Worm (Caenorhabditis elegans): Measurements from ENCODE around the gene F08D12.7.

Gene F08D12.7

DNA sequence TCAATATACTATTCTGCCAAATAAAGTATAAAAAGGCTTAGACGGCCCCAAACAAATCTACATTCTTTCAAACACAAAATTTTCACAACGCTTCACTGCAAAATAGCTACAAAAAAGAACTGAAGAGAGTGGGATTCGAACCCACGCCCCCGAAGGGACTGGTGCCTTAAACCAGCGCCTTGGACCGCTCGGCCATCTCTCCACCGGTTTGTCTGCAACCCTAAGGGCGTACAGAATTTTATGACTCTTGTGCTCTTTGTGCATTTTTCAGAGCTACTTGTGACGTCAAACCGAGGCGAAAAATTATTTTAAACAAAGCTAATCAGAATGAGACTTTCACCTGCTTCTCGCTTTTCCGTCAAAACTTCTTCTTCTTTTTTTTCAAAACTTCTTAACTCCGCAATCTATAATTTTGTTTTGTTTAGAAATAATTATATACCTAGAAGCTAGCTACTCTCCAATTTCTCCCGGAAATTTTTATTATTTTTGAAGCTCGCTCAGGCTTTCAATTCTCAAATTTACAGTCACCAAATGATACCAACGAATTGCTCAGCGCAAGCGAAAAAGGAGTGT lies 32.7 kb downstream of the F08D12.7 start, which contains the start of gene T05A8.8:
Gene T05A8.8 (plus strand): TSS at position 523 of the 573 bp plus-strand sequence.
- 0 out of 2 replicates have a peak, but pooled peaks have one; percentile 35 for TF ChIP-seq vab-7 (GFP tag; IDR thresholded peaks at IDR 0.05)
- TF ChIP-seq mdl-1 (tag; optimal IDR thresholded peaks at IDR 0.05), result no peak
- TF ChIP-seq madf-9 (GFP tag; conservative IDR thresholded peaks at IDR 0.05), result 0 out of 2 replicates have a peak, but pooled peaks have one; percentile 15
- peak in 1 of 2 experiments; percentile 51 for TF ChIP-seq unc-62 (GFP tag; optimal IDR thresholded peaks at IDR 0.05 in 1 of 2)
- TF ChIP-seq unc-62 (tag; optimal IDR thresholded peaks at IDR 0.05), result no peak
- 0 out of 4 replicates have a peak, but pooled peaks have one; percentile 27 to 41 for TF ChIP-seq madf-5 (GFP tag; IDR thresholded peaks at IDR 0.05)
- peak; percentile 67 for TF ChIP-seq egl-43 (GFP tag; IDR thresholded peaks at IDR 0.05)
- TF ChIP-seq dmd-8 (GFP tag; IDR thresholded peaks at IDR 0.05), result 0 out of 2 replicates have a peak, but pooled peaks have one; percentile 5
- TF ChIP-seq D1046.2 (GFP tag; IDR thresholded peaks at IDR 0.05), result 0 out of 2 replicates have a peak, but pooled peaks have one; percentile 36
- TF ChIP-seq arid-1 (GFP tag; conservative IDR thresholded peaks at IDR 0.05), result no peak
- TF ChIP-seq Y75B8A.6 (GFP tag; IDR thresholded peaks at IDR 0.05), result 0 out of 2 replicates have a peak, but pooled peaks have one; percentile 34
- no peak for TF ChIP-seq snpc-4 (tag; optimal IDR thresholded peaks at IDR 0.05)
- TF ChIP-seq pha-4 (GFP tag; IDR thresholded peaks at IDR 0.05), result no peak
- no peak for TF ChIP-seq pha-4 (tag; optimal IDR thresholded peaks at IDR 0.05)
- no peak for TF ChIP-seq set-16 (GFP tag; IDR thresholded peaks at IDR 0.05)
- no peak for TF ChIP-seq nhr-28 (tag; optimal IDR thresholded peaks at IDR 0.05)
- TF ChIP-seq F26F4.8 (GFP tag; conservative IDR thresholded peaks at IDR 0.05), result peak; percentile 70; the same call in 1 of the 2 replicates
- no peak for TF ChIP-seq Y5F2A.4 (GFP tag; optimal IDR thresholded peaks at IDR 0.05)
- TF ChIP-seq lim-7 (GFP tag; IDR thresholded peaks at IDR 0.05), result 0 out of 2 replicates have a peak, but pooled peaks have one; percentile 48

ce11 chrII:2735644-2736043 lies 33.3 kb downstream of the F08D12.7 start:
- TF ChIP-seq D1046.2 (GFP tag; IDR thresholded peaks at IDR 0.05) (0 out of 2 replicates have a peak, but pooled peaks have one; percentile 19), tag-97 (GFP tag; IDR thresholded peaks at IDR 0.05) (no peak), lin-15B (tag; optimal IDR thresholded peaks at IDR 0.05) (no peak), snpc-1.2 (GFP tag; IDR thresholded peaks at IDR 0.05) (peak; percentile 65), F44E2.7 (GFP tag; IDR thresholded peaks at IDR 0.05) (0 out of 2 replicates have a peak, but pooled peaks have one; percentile 71), aha-1 (tag) (peak; percentile 80), daf-16 (GFP tag; optimal IDR thresholded peaks at IDR 0.05) (no peak), daf-16 (tag; optimal IDR thresholded peaks at IDR 0.05) (peak; percentile 13), tra-1 (GFP tag; IDR thresholded peaks at IDR 0.05) (0 out of 2 replicates have a peak, but pooled peaks have one; percentile 44), nhr-41 (GFP tag; IDR thresholded peaks at IDR 0.05) (0 out of 2 replicates have a peak, but pooled peaks have one; percentile 31), F26F4.8 (GFP tag; conservative IDR thresholded peaks at IDR 0.05) (peak; percentile 64; the same call in 1 of the 2 replicates), mxl-3 (GFP tag; optimal IDR thresholded peaks at IDR 0.05) (no peak), vab-7 (GFP tag; IDR thresholded peaks at IDR 0.05) (peak; percentile 45; the same call in 1 of the 2 replicates), dmd-9 (GFP tag; IDR thresholded peaks at IDR 0.05) (peak; percentile 44; the same call in 1 of the 2 replicates), ceh-20 (GFP tag; IDR thresholded peaks at IDR 0.05) (peak; percentile 11; the same call in 1 of the 2 replicates), ceh-82 (tag; optimal IDR thresholded peaks at IDR 0.05) (no peak), lim-7 (GFP tag; IDR thresholded peaks at IDR 0.05) (peak; percentile 67; the same call in 1 of the 2 replicates), jun-1 (tag; optimal IDR thresholded peaks at IDR 0.05) (no peak), daf-12 (tag; optimal IDR thresholded peaks at IDR 0.05) (no peak), Y48G9A.11 (GFP tag; IDR thresholded peaks at IDR 0.05) (peak; percentile 66), mes-2 (tag; optimal IDR thresholded peaks at IDR 0.05; ENCODE audit: poor library complexity, severe bottlenecking) (peak; percentile 43), unc-39 (tag; optimal IDR thresholded peaks at IDR 0.05) (no peak), sdz-12 (GFP tag; optimal IDR thresholded peaks at IDR 0.05) (no peak), nhr-28 (tag; optimal IDR thresholded peaks at IDR 0.05) (no peak), hlh-11 (tag; optimal IDR thresholded peaks at IDR 0.05) (no peak), dmd-6 (GFP tag; IDR thresholded peaks at IDR 0.05) (peak; percentile 29; the same call in 1 of the 2 replicates), nhr-25 (tag; optimal IDR thresholded peaks at IDR 0.05; ENCODE audit: borderline replicate concordance, insufficient read depth) (no peak), ZK337.2 (GFP tag; IDR thresholded peaks at IDR 0.05) (no peak), Y105C5A.15 (GFP tag; IDR thresholded peaks at IDR 0.05) (0 out of 2 replicates have a peak, but pooled peaks have one; percentile 61), lin-38 (GFP tag; IDR thresholded peaks at IDR 0.05) (peak; percentile 63), dmd-8 (GFP tag; IDR thresholded peaks at IDR 0.05) (0 out of 2 replicates have a peak, but pooled peaks have one; percentile 42), egl-43 (GFP tag; IDR thresholded peaks at IDR 0.05) (peak; percentile 82), set-16 (GFP tag; IDR thresholded peaks at IDR 0.05) (peak; percentile 79), fkh-10 (GFP tag; optimal IDR thresholded peaks at IDR 0.05) (no peak), Y5F2A.4 (GFP tag; optimal IDR thresholded peaks at IDR 0.05) (no peak), lin-13 (GFP tag; optimal IDR thresholded peaks at IDR 0.05) (peak; percentile 46)

Data from whole organism, L4 larva.